Worm (Caenorhabditis elegans) whole organism, L4/young adult: ENCODE data around the gene Y41C4A.21.

ENCODE experiments used
- W03F9.2 ChIP-seq: fragments of 150-350 bp; optimal IDR thresholded peaks from 2 replicates; lab custom pipeline; 2014; ENCODE audit warnings: missing biosample characterization, missing genetic modification characterization
- dao-5 ChIP-seq: sonication (generic microtip); optimal IDR thresholded peaks from 2 replicates; lab custom pipeline; 2016; ENCODE audit warnings: missing genotype, missing genetic modification characterization, moderate library complexity, missing compliant biosample characterization
- him-1 ChIP-seq: sonication (generic microtip); optimal IDR thresholded peaks from 2 replicates; lab custom pipeline; 2016; ENCODE audit warnings: missing genotype, missing genetic modification reagents, missing genetic modification characterization, missing compliant biosample characterization

ce11 chrIII:11746718-11747117 lies 14.6 kb downstream of the Y41C4A.21 start, which contains the start of gene mrt-2:
- TF ChIP-seq him-1 (tag; lab: Kevin White, UChicago) (peak; percentile 11), dao-5 (tag; lab: Kevin White, UChicago) (no peak), W03F9.2 (tag; lab: Kevin White, UChicago) (peak; percentile 46)
